Worm (Caenorhabditis elegans) whole organism, L3 larva: ENCODE results near the gene H32C10.1.
A peak's percentile ranks its signal among the peaks of the same experiment; 100 is the strongest.

Experiments used
- ZK546.5 ChIP-seq: sonication (generic microtip); optimal IDR thresholded peaks from 2 replicates; lab custom pipeline; 2017; ENCODE audit warnings: missing biosample characterization, missing genetic modification characterization
- aly-2 ChIP-seq: fragments of 150-350 bp; optimal IDR thresholded peaks from 2 replicates; lab custom pipeline; 2014; ENCODE audit warnings: missing biosample characterization, missing genetic modification characterization
- ama-1 ChIP-seq: fragments of 150-350 bp; optimal IDR thresholded peaks from 2 replicates; lab custom pipeline; 2018
- ceh-16 ChIP-seq: sonication (generic microtip); optimal IDR thresholded peaks from 2 replicates; lab custom pipeline; 2017; ENCODE audit warnings: missing biosample characterization, missing genetic modification characterization
- ceh-28 ChIP-seq: fragments of 150-350 bp; optimal IDR thresholded peaks from 2 replicates; lab custom pipeline; 2014; ENCODE audit warnings: missing biosample characterization, missing genetic modification reagents, missing genetic modification characterization
- ceh-82 ChIP-seq: fragments of 150-350 bp; optimal IDR thresholded peaks from 2 replicates; lab custom pipeline; 2014; ENCODE audit warnings: missing biosample characterization, missing genetic modification characterization
- ceh-9 ChIP-seq: sonication (generic microtip); optimal IDR thresholded peaks from 2 replicates; lab custom pipeline; 2018; ENCODE audit warnings: missing biosample characterization, missing genetic modification characterization
- daf-12 ChIP-seq: fragments of 150-350 bp; optimal IDR thresholded peaks from 2 replicates; lab custom pipeline; 2014; ENCODE audit warnings: missing biosample characterization, missing genetic modification reagents, missing genetic modification characterization
- egl-5 ChIP-seq: fragments of 150-350 bp; optimal IDR thresholded peaks from 2 replicates; lab custom pipeline; 2017; ENCODE audit warnings: missing biosample characterization, missing genetic modification reagents, missing genetic modification characterization, inconsistent platforms
- elt-1 ChIP-seq: fragments of 150-350 bp; optimal IDR thresholded peaks from 2 replicates; lab custom pipeline; 2014; ENCODE audit warnings: missing biosample characterization, missing genetic modification characterization
- elt-3 ChIP-seq, 3 experiments: fragments of 150-350 bp in 1 of 3; sonication (generic microtip) in 2 of 3; optimal IDR thresholded peaks; 2 replicates in 2 of 3; 4 replicates in 1 of 3; lab custom pipeline; 2014 to 2017; ENCODE audit warnings: missing biosample characterization in 3 of 3, missing genetic modification characterization in 3 of 3
- eor-1 ChIP-seq, 2 experiments: fragments of 150-350 bp; optimal IDR thresholded peaks; 2 replicates each; lab custom pipeline; 2014 to 2018; ENCODE audit warnings: missing biosample characterization in 2 of 2, missing genetic modification characterization in 2 of 2
- fkh-10 ChIP-seq: sonication (generic microtip); optimal IDR thresholded peaks from 2 replicates; lab custom pipeline; 2017; ENCODE audit warnings: missing biosample characterization, missing genetic modification reagents, missing genetic modification characterization
- fkh-2 ChIP-seq: fragments of 150-350 bp; optimal IDR thresholded peaks from 2 replicates; lab custom pipeline; 2014; ENCODE audit warnings: missing biosample characterization, missing genetic modification reagents, missing genetic modification characterization
- hmg-11 ChIP-seq: sonication (generic microtip); optimal IDR thresholded peaks from 2 replicates; lab custom pipeline; 2016; ENCODE audit warnings: missing genetic modification characterization, missing compliant biosample characterization
- jun-1 ChIP-seq: fragments of 150-350 bp; optimal IDR thresholded peaks from 2 replicates; lab custom pipeline; 2014; ENCODE audit warnings: missing biosample characterization, missing genetic modification reagents, missing genetic modification characterization
- lin-15B ChIP-seq: fragments of 150-350 bp; optimal IDR thresholded peaks from 2 replicates; lab custom pipeline; 2014; ENCODE audit warnings: missing biosample characterization, missing genetic modification characterization
- lin-39 ChIP-seq: fragments of 150-350 bp; optimal IDR thresholded peaks from 2 replicates; lab custom pipeline; 2018; ENCODE audit warnings: missing biosample characterization, missing genetic modification reagents, missing genetic modification characterization
- mdl-1 ChIP-seq: fragments of 150-350 bp; optimal IDR thresholded peaks from 2 replicates; lab custom pipeline; 2014; ENCODE audit warnings: missing biosample characterization, missing genetic modification characterization
- mml-1 ChIP-seq: fragments of 150-350 bp; sonication (generic microtip); optimal IDR thresholded peaks from 3 replicates; lab custom pipeline; 2014; ENCODE audit warnings: missing biosample characterization, missing genetic modification characterization
- nhr-12 ChIP-seq: fragments of 150-350 bp; optimal IDR thresholded peaks from 2 replicates; lab custom pipeline; 2014; ENCODE audit warnings: missing biosample characterization, missing genetic modification characterization
- nhr-23 ChIP-seq: fragments of 150-350 bp; optimal IDR thresholded peaks from 2 replicates; lab custom pipeline; 2014; ENCODE audit warnings: missing biosample characterization, missing genetic modification reagents, missing genetic modification characterization
- nhr-25 ChIP-seq: sonication (generic microtip); optimal IDR thresholded peaks from 2 replicates; lab custom pipeline; 2017; ENCODE audit warnings: missing biosample characterization, missing genetic modification characterization
- nhr-28 ChIP-seq: fragments of 150-350 bp; optimal IDR thresholded peaks from 2 replicates; lab custom pipeline; 2014; ENCODE audit warnings: missing biosample characterization, missing genetic modification characterization
- nhr-43 ChIP-seq: sonication (generic microtip); optimal IDR thresholded peaks from 2 replicates; lab custom pipeline; 2016; ENCODE audit warnings: mild to moderate bottlenecking, missing genetic modification characterization, missing compliant biosample characterization; ENCODE audit not compliant: poor library complexity, severe bottlenecking
- nhr-67 ChIP-seq: fragments of 150-350 bp; optimal IDR thresholded peaks from 2 replicates; lab custom pipeline; 2014; ENCODE audit warnings: missing biosample characterization, missing genetic modification characterization
- nhr-76 ChIP-seq: fragments of 150-350 bp; sonication (generic microtip); optimal IDR thresholded peaks from 5 replicates; lab custom pipeline; 2014; ENCODE audit warnings: missing biosample characterization, missing genetic modification characterization
- nhr-77 ChIP-seq: fragments of 150-350 bp; optimal IDR thresholded peaks from 2 replicates; lab custom pipeline; 2014; ENCODE audit warnings: missing biosample characterization, missing genetic modification characterization
- pha-4 ChIP-seq: fragments of 150-350 bp; optimal IDR thresholded peaks from 2 replicates; lab custom pipeline; 2014; ENCODE audit warnings: missing biosample characterization, missing genetic modification reagents, missing genetic modification characterization
- pqm-1 ChIP-seq: fragments of 150-350 bp; optimal IDR thresholded peaks from 2 replicates; lab custom pipeline; 2017; ENCODE audit warnings: missing biosample characterization, missing genetic modification characterization, inconsistent platforms
- sea-2 ChIP-seq: fragments of 150-350 bp; sonication (generic microtip); optimal IDR thresholded peaks from 4 replicates; lab custom pipeline; 2014; ENCODE audit warnings: missing biosample characterization, missing genetic modification reagents, missing genetic modification characterization
- skn-1 ChIP-seq: fragments of 150-350 bp; optimal IDR thresholded peaks from 2 replicates; lab custom pipeline; 2014; ENCODE audit warnings: missing biosample characterization, missing genetic modification characterization
- tbx-2 ChIP-seq: sonication (generic microtip); optimal IDR thresholded peaks from 2 replicates; lab custom pipeline; 2016; ENCODE audit warnings: mild to moderate bottlenecking, missing genetic modification characterization, missing compliant biosample characterization
- unc-39 ChIP-seq: sonication (generic microtip); optimal IDR thresholded peaks from 4 replicates; lab custom pipeline; 2017; ENCODE audit warnings: missing biosample characterization, missing genetic modification characterization
- unc-62 ChIP-seq: fragments of 150-350 bp; sonication (generic microtip); optimal IDR thresholded peaks from 4 replicates; lab custom pipeline; 2014; ENCODE audit warnings: missing biosample characterization, missing genetic modification reagents, missing genetic modification characterization
- ztf-11 ChIP-seq: fragments of 150-350 bp; optimal IDR thresholded peaks from 2 replicates; lab custom pipeline; 2014; ENCODE audit warnings: missing biosample characterization, missing genetic modification characterization
- ztf-4 ChIP-seq: fragments of 150-350 bp; optimal IDR thresholded peaks from 2 replicates; lab custom pipeline; 2014; ENCODE audit warnings: missing biosample characterization, missing genetic modification characterization

The H32C10.1 gene

ce11 chrIV:5926643-5927042 is 7.5 kb upstream of the H32C10.1 start:
- TF ChIP-seq nhr-25 (tag; lab: Kevin White, UChicago) = peak; percentile 64
- peak; percentile 6 for TF ChIP-seq egl-5
- peak; percentile 9 for TF ChIP-seq hmg-11 (tag; lab: Kevin White, UChicago)
- no peak for TF ChIP-seq ceh-16 (tag; lab: Kevin White, UChicago)
- peak; percentile 50 for TF ChIP-seq nhr-23 (tag; lab: Kevin White, UChicago)
- no peak for TF ChIP-seq sea-2 (GFP tag; lab: Kevin White, UChicago)
- TF ChIP-seq nhr-76 = no peak

ce11 chrIV:5927805-5928204 is 6.3 kb upstream of the H32C10.1 start:
- TF ChIP-seq daf-12 (tag; lab: Kevin White, UChicago) = no peak
- TF ChIP-seq ZK546.5 = no peak
- TF ChIP-seq pha-4 = no peak
- no peak for TF ChIP-seq pqm-1 (tag; lab: Kevin White, UChicago)
- no peak for TF ChIP-seq egl-5
- TF ChIP-seq sea-2 (GFP tag; lab: Kevin White, UChicago) = no peak
- TF ChIP-seq nhr-28 (tag; lab: Kevin White, UChicago) = no peak
- no peak for TF ChIP-seq unc-39 (tag; lab: Kevin White, UChicago)
- TF ChIP-seq elt-3 (tag; optimal IDR thresholded peaks at IDR 0.05; lab: Kevin White, UChicago) = no peak
- no peak for TF ChIP-seq mdl-1 (tag; lab: Kevin White, UChicago)
- TF ChIP-seq mml-1 = no peak
- no peak for TF ChIP-seq nhr-76
- TF ChIP-seq fkh-2 (tag; lab: Kevin White, UChicago) = no peak
- no peak for TF ChIP-seq aly-2 (tag; lab: Kevin White, UChicago)
- no peak for TF ChIP-seq nhr-12 (tag; lab: Kevin White, UChicago)
- no peak for TF ChIP-seq nhr-43 (tag; lab: Kevin White, UChicago)
- TF ChIP-seq ama-1 (lab: Kevin White, UChicago) = no peak
- no peak for TF ChIP-seq jun-1 (tag; lab: Kevin White, UChicago)
- no peak for TF ChIP-seq elt-1 (tag; lab: Kevin White, UChicago)
- TF ChIP-seq nhr-25 (tag; lab: Kevin White, UChicago) = no peak
- TF ChIP-seq, all 47 proteins: peak for 0

ce11 chrIV:5928957-5929356 is 5.2 kb upstream of the H32C10.1 start:
- TF ChIP-seq sea-2 (GFP tag; lab: Kevin White, UChicago) (no peak), ceh-82 (tag; lab: Kevin White, UChicago) (no peak), lin-15B (tag; lab: Kevin White, UChicago) (no peak), nhr-12 (tag; lab: Kevin White, UChicago) (no peak), unc-62 (GFP tag; lab: Kevin White, UChicago) (no peak), ceh-28 (tag; lab: Kevin White, UChicago) (no peak), pha-4 (no peak), eor-1 (tag; optimal IDR thresholded peaks at IDR 0.05; lab: Kevin White, UChicago) (no peak), mml-1 (no peak), tbx-2 (tag; lab: Kevin White, UChicago) (no peak), ama-1 (lab: Kevin White, UChicago) (no peak), nhr-43 (tag; lab: Kevin White, UChicago) (no peak), ztf-4 (tag; lab: Kevin White, UChicago) (no peak), lin-39 (no peak)

- TF ChIP-seq nhr-28 (tag; lab: Kevin White, UChicago) = no peak
- no peak for TF ChIP-seq fkh-10
- no peak for TF ChIP-seq ztf-11 (tag; lab: Kevin White, UChicago)
- no peak for TF ChIP-seq mml-1
These were observed 3.8 kb upstream of the H32C10.1 start, which contains the start of gene lin-33 for ce11 chrIV:5930345-5930744. Gene lin-33 (plus strand): TSS chrIV:5930645.

ce11 chrIV:5937106-5937505 is 3.0 kb downstream of the H32C10.1 start:
- TF ChIP-seq pqm-1 (tag; lab: Kevin White, UChicago) (no peak), fkh-10 (no peak), jun-1 (tag; lab: Kevin White, UChicago) (no peak), nhr-76 (no peak), ZK546.5 (no peak), ztf-11 (tag; lab: Kevin White, UChicago) (no peak), pha-4 (no peak), ceh-16 (tag; lab: Kevin White, UChicago) (no peak), skn-1 (tag; lab: Kevin White, UChicago) (no peak), ceh-9 (tag; lab: Kevin White, UChicago) (no peak), aly-2 (tag; lab: Kevin White, UChicago) (no peak), ceh-82 (tag; lab: Kevin White, UChicago) (no peak), nhr-77 (tag; lab: Kevin White, UChicago) (no peak), tbx-2 (tag; lab: Kevin White, UChicago) (no peak), sea-2 (GFP tag; lab: Kevin White, UChicago) (no peak), nhr-67 (tag; lab: Kevin White, UChicago) (no peak), nhr-25 (tag; lab: Kevin White, UChicago) (no peak)
